Worm (Caenorhabditis elegans) whole organism, L3 larva: ENCODE data around the gene R05F9.7.

Source experiments
- R02D3.7 ChIP-seq: fragments of 150-350 bp; optimal IDR thresholded peaks from 2 replicates; lab custom pipeline; 2014; ENCODE audit warnings: missing biosample characterization, missing genetic modification characterization
- ama-1 ChIP-seq: fragments of 150-350 bp; optimal IDR thresholded peaks from 2 replicates; lab custom pipeline; 2018
- ceh-16 ChIP-seq: sonication (generic microtip); optimal IDR thresholded peaks from 2 replicates; lab custom pipeline; 2017; ENCODE audit warnings: missing biosample characterization, missing genetic modification characterization
- ceh-82 ChIP-seq: fragments of 150-350 bp; optimal IDR thresholded peaks from 2 replicates; lab custom pipeline; 2014; ENCODE audit warnings: missing biosample characterization, missing genetic modification characterization
- daf-12 ChIP-seq: fragments of 150-350 bp; optimal IDR thresholded peaks from 2 replicates; lab custom pipeline; 2014; ENCODE audit warnings: missing biosample characterization, missing genetic modification reagents, missing genetic modification characterization
- egl-27 ChIP-seq: sonication (generic microtip); optimal IDR thresholded peaks from 4 replicates; lab custom pipeline; 2017; ENCODE audit warnings: missing biosample characterization, missing genetic modification reagents, missing genetic modification characterization
- elt-2 ChIP-seq: sonication (generic microtip); optimal IDR thresholded peaks from 2 replicates; lab custom pipeline; 2016; ENCODE audit warnings: missing genetic modification reagents, mild to moderate bottlenecking, missing genetic modification characterization, missing compliant biosample characterization
- elt-3 ChIP-seq, 3 experiments: fragments of 150-350 bp in 1 of 3; sonication (generic microtip) in 2 of 3; optimal IDR thresholded peaks; 2 replicates in 2 of 3; 4 replicates in 1 of 3; lab custom pipeline; 2014 to 2017; ENCODE audit warnings: missing biosample characterization in 3 of 3, missing genetic modification characterization in 3 of 3
- eor-1 ChIP-seq, 2 experiments: fragments of 150-350 bp; optimal IDR thresholded peaks; 2 replicates each; lab custom pipeline; 2014 to 2018; ENCODE audit warnings: missing biosample characterization in 2 of 2, missing genetic modification characterization in 2 of 2
- fkh-10 ChIP-seq: sonication (generic microtip); optimal IDR thresholded peaks from 2 replicates; lab custom pipeline; 2017; ENCODE audit warnings: missing biosample characterization, missing genetic modification reagents, missing genetic modification characterization
- hmg-11 ChIP-seq: sonication (generic microtip); optimal IDR thresholded peaks from 2 replicates; lab custom pipeline; 2016; ENCODE audit warnings: missing genetic modification characterization, missing compliant biosample characterization
- jun-1 ChIP-seq: fragments of 150-350 bp; optimal IDR thresholded peaks from 2 replicates; lab custom pipeline; 2014; ENCODE audit warnings: missing biosample characterization, missing genetic modification reagents, missing genetic modification characterization
- lin-15B ChIP-seq: fragments of 150-350 bp; optimal IDR thresholded peaks from 2 replicates; lab custom pipeline; 2014; ENCODE audit warnings: missing biosample characterization, missing genetic modification characterization
- lin-39 ChIP-seq: fragments of 150-350 bp; optimal IDR thresholded peaks from 2 replicates; lab custom pipeline; 2018; ENCODE audit warnings: missing biosample characterization, missing genetic modification reagents, missing genetic modification characterization
- lsy-12 ChIP-seq: sonication (generic microtip); optimal IDR thresholded peaks from 2 replicates; lab custom pipeline; 2016; ENCODE audit warnings: mild to moderate bottlenecking, missing genetic modification characterization, missing compliant biosample characterization
- mdl-1 ChIP-seq: fragments of 150-350 bp; optimal IDR thresholded peaks from 2 replicates; lab custom pipeline; 2014; ENCODE audit warnings: missing biosample characterization, missing genetic modification characterization
- mml-1 ChIP-seq: fragments of 150-350 bp; sonication (generic microtip); optimal IDR thresholded peaks from 3 replicates; lab custom pipeline; 2014; ENCODE audit warnings: missing biosample characterization, missing genetic modification characterization
- nfya-1 ChIP-seq: sonication (generic microtip); optimal IDR thresholded peaks from 2 replicates; lab custom pipeline; 2017; ENCODE audit warnings: missing genetic modification characterization, mild to moderate bottlenecking, missing compliant biosample characterization, antibody characterized with exemption, moderate library complexity; ENCODE audit not compliant: insufficient read depth
- nhr-11 ChIP-seq: fragments of 150-350 bp; optimal IDR thresholded peaks from 2 replicates; lab custom pipeline; 2014; ENCODE audit warnings: missing biosample characterization, missing genetic modification characterization
- nhr-12 ChIP-seq: fragments of 150-350 bp; optimal IDR thresholded peaks from 2 replicates; lab custom pipeline; 2014; ENCODE audit warnings: missing biosample characterization, missing genetic modification characterization
- nhr-23 ChIP-seq: fragments of 150-350 bp; optimal IDR thresholded peaks from 2 replicates; lab custom pipeline; 2014; ENCODE audit warnings: missing biosample characterization, missing genetic modification reagents, missing genetic modification characterization
- nhr-237 ChIP-seq: fragments of 150-350 bp; optimal IDR thresholded peaks from 2 replicates; lab custom pipeline; 2014; ENCODE audit warnings: missing biosample characterization, missing genetic modification characterization
- nhr-25 ChIP-seq: sonication (generic microtip); optimal IDR thresholded peaks from 2 replicates; lab custom pipeline; 2017; ENCODE audit warnings: missing biosample characterization, missing genetic modification characterization
- nhr-43 ChIP-seq: sonication (generic microtip); optimal IDR thresholded peaks from 2 replicates; lab custom pipeline; 2016; ENCODE audit warnings: mild to moderate bottlenecking, missing genetic modification characterization, missing compliant biosample characterization; ENCODE audit not compliant: poor library complexity, severe bottlenecking
- nhr-67 ChIP-seq: fragments of 150-350 bp; optimal IDR thresholded peaks from 2 replicates; lab custom pipeline; 2014; ENCODE audit warnings: missing biosample characterization, missing genetic modification characterization
- pha-4 ChIP-seq: fragments of 150-350 bp; optimal IDR thresholded peaks from 2 replicates; lab custom pipeline; 2014; ENCODE audit warnings: missing biosample characterization, missing genetic modification reagents, missing genetic modification characterization
- pqm-1 ChIP-seq: fragments of 150-350 bp; optimal IDR thresholded peaks from 2 replicates; lab custom pipeline; 2017; ENCODE audit warnings: missing biosample characterization, missing genetic modification characterization, inconsistent platforms
- sea-2 ChIP-seq: fragments of 150-350 bp; sonication (generic microtip); optimal IDR thresholded peaks from 4 replicates; lab custom pipeline; 2014; ENCODE audit warnings: missing biosample characterization, missing genetic modification reagents, missing genetic modification characterization
- skn-1 ChIP-seq: fragments of 150-350 bp; optimal IDR thresholded peaks from 2 replicates; lab custom pipeline; 2014; ENCODE audit warnings: missing biosample characterization, missing genetic modification characterization
- snpc-4 ChIP-seq: fragments of 150-350 bp; optimal IDR thresholded peaks from 2 replicates; lab custom pipeline; 2014; ENCODE audit warnings: missing biosample characterization, missing genetic modification characterization
- unc-62 ChIP-seq: fragments of 150-350 bp; sonication (generic microtip); optimal IDR thresholded peaks from 4 replicates; lab custom pipeline; 2014; ENCODE audit warnings: missing biosample characterization, missing genetic modification reagents, missing genetic modification characterization
- zag-1 ChIP-seq: fragments of 150-350 bp; optimal IDR thresholded peaks from 2 replicates; lab custom pipeline; 2014; ENCODE audit warnings: missing biosample characterization, missing genetic modification characterization
- ztf-11 ChIP-seq: fragments of 150-350 bp; optimal IDR thresholded peaks from 2 replicates; lab custom pipeline; 2014; ENCODE audit warnings: missing biosample characterization, missing genetic modification characterization

The R05F9.7 gene

DNA sequence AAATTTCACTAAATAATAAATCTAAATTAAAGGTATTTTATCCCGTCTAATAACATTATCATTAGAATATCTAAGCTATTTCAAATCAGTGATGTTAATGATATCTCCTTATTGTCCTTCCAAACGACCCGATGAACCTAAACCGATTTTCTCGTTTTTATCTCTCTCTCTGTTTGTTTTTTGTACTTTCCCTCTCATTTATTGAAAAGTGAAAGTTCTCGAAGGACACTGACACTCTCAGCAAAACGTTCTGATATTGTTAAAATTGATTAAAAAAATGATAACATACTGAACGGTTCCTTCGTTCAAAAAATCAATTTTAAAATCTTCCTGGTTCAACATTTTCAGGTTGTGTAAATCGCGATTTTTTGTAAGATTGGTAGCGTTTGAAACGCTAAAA, 10.0 kb upstream of the R05F9.7 start, which contains the start of gene F11G11.13:
F11G11.13 (minus strand) TSS at position 89 of the 400 bp plus-strand sequence.
- TF ChIP-seq nhr-43 (tag; lab: Kevin White, UChicago) (peak; percentile 27), mdl-1 (no peak), nhr-12 (tag; lab: Kevin White, UChicago) (no peak), nhr-23 (tag; lab: Kevin White, UChicago) (peak; percentile 55), elt-3 (tag; optimal IDR thresholded peaks at IDR 0.05; lab: Kevin White, UChicago) (peak in 1 of 3 experiments; percentile 6), elt-2 (tag; lab: Kevin White, UChicago) (no peak), nhr-25 (tag; lab: Kevin White, UChicago) (peak; percentile 67)

- TF ChIP-seq nhr-67 (tag; lab: Kevin White, UChicago) (no peak), elt-3 (tag; optimal IDR thresholded peaks at IDR 0.05; lab: Kevin White, UChicago) (no peak), pha-4 (tag; lab: Kevin White, UChicago) (peak; percentile 53), snpc-4 (tag; lab: Kevin White, UChicago) (no peak), eor-1 (tag; optimal IDR thresholded peaks at IDR 0.05; lab: Kevin White, UChicago) (no peak), daf-12 (tag; lab: Kevin White, UChicago) (no peak), ama-1 (lab: Kevin White, UChicago) (no peak), R02D3.7 (tag; lab: Kevin White, UChicago) (no peak), fkh-10 (GFP tag; lab: Kevin White, UChicago) (no peak), lin-15B (no peak), egl-27 (no peak), elt-2 (tag; lab: Kevin White, UChicago) (peak; percentile 76), skn-1 (tag; lab: Kevin White, UChicago) (peak; percentile 81), zag-1 (tag; lab: Kevin White, UChicago) (no peak), nhr-43 (tag; lab: Kevin White, UChicago) (no peak), nhr-12 (tag; lab: Kevin White, UChicago) (no peak), pqm-1 (tag; lab: Kevin White, UChicago) (peak; percentile 59), hmg-11 (no peak), lin-39 (tag; lab: Kevin White, UChicago) (no peak), nhr-25 (tag; lab: Kevin White, UChicago) (no peak), ceh-82 (tag; lab: Kevin White, UChicago) (no peak), nfya-1 (tag; lab: Kevin White, UChicago) (no peak), jun-1 (no peak)
Observed at ce11 chrII:4879629-4880028, 6.4 kb upstream of the R05F9.7 start, which contains the start of gene gst-6. gst-6 (plus strand) TSS chrII:4879891.

DNA sequence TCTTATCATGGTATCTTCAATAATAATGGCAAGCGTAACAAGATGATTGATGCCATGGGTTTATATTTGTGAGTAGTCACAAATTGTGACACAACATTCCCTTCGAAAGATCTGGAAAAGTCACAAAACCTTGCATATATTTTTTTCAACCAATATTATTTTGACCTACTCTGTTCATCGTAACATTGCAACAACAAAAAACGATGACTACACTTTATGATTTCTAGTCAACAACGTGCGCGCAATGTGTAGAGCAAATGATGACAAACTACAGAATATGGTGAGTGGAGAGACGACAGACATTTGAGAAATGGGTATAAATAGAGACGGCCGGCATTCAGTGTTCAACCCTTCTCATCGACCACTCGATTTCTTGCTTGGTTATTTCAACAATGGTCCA, 4.3 kb upstream of the R05F9.7 start, which contains the start of gene gst-7:
gst-7 (plus strand) TSS at position 336 of the 400 bp plus-strand sequence.
- TF ChIP-seq daf-12 (tag; lab: Kevin White, UChicago) (no peak), pqm-1 (tag; lab: Kevin White, UChicago) (peak; percentile 76), ztf-11 (no peak), skn-1 (tag; lab: Kevin White, UChicago) (peak; percentile 96), elt-3 (tag; optimal IDR thresholded peaks at IDR 0.05; lab: Kevin White, UChicago) (no peak), nhr-23 (tag; lab: Kevin White, UChicago) (peak; percentile 34), unc-62 (no peak), pha-4 (tag; lab: Kevin White, UChicago) (peak; percentile 92), lin-39 (tag; lab: Kevin White, UChicago) (peak; percentile 26), nfya-1 (tag; lab: Kevin White, UChicago) (peak; percentile 40), nhr-25 (tag; lab: Kevin White, UChicago) (peak; percentile 25), ceh-16 (no peak), nhr-11 (tag; lab: Kevin White, UChicago) (no peak), lsy-12 (no peak), R02D3.7 (tag; lab: Kevin White, UChicago) (no peak), elt-2 (tag; lab: Kevin White, UChicago) (peak; percentile 92), nhr-67 (tag; lab: Kevin White, UChicago) (no peak), eor-1 (tag; optimal IDR thresholded peaks at IDR 0.05; lab: Kevin White, UChicago) (no peak), sea-2 (no peak), nhr-237 (tag; lab: Kevin White, UChicago) (no peak), snpc-4 (tag; lab: Kevin White, UChicago) (no peak), mml-1 (tag; lab: Kevin White, UChicago) (no peak)

DNA sequence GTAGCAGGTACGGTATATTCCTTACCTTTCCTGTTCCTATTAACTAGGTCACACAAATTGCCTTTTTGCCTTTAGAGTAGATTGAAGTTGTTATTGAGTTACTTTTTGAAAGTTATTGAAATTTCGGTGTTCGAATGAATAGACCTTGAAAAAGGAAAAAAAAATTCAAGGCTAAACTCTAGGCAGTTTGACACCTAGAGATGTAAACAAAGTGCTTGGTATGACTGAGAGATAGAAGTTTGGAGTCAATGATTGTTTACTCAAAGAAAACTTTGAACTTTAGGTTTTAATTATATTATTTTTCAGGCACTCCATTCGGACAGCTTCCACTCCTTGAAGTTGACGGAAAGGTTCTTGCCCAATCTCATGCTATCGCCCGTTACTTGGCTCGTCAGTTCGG, 3.6 kb upstream of the R05F9.7 start:
- TF ChIP-seq pha-4 (tag; lab: Kevin White, UChicago): peak; percentile 68
- TF ChIP-seq ztf-11: no peak
